Worm (Caenorhabditis elegans) whole organism, L4/young adult: Measurements from ENCODE around the gene Y44A6C.1.
A peak's percentile ranks its signal among the peaks of the same experiment; 100 is the strongest.

Experiments used
- W03F9.2 ChIP-seq: fragments of 150-350 bp; optimal IDR thresholded peaks from 2 replicates; lab custom pipeline; 2014; ENCODE audit warnings: missing biosample characterization, missing genetic modification characterization
- dao-5 ChIP-seq: sonication (generic microtip); optimal IDR thresholded peaks from 2 replicates; lab custom pipeline; 2016; ENCODE audit warnings: missing genotype, missing genetic modification characterization, moderate library complexity, missing compliant biosample characterization
- him-1 ChIP-seq: sonication (generic microtip); optimal IDR thresholded peaks from 2 replicates; lab custom pipeline; 2016; ENCODE audit warnings: missing genotype, missing genetic modification reagents, missing genetic modification characterization, missing compliant biosample characterization

Y44A6C.1 gene

ce11 chrV:20703998-20704572 lies 9.6 kb upstream of the Y44A6C.1 start, which contains the start of the genes F53F8.5 and F53F8.6:
Gene F53F8.5 (minus strand): TSS chrV:20704049.
Gene F53F8.6 (plus strand): TSS chrV:20704227.
- TF ChIP-seq W03F9.2 (tag; lab: Kevin White, UChicago): no peak
- TF ChIP-seq dao-5 (tag; lab: Kevin White, UChicago): no peak
- no peak for TF ChIP-seq him-1 (tag; lab: Kevin White, UChicago)

ce11 chrV:20710156-20710555 lies 3.6 kb upstream of the Y44A6C.1 start:
- no peak for TF ChIP-seq W03F9.2 (tag; lab: Kevin White, UChicago)
- TF ChIP-seq dao-5 (tag; lab: Kevin White, UChicago): no peak
- no peak for TF ChIP-seq him-1 (tag; lab: Kevin White, UChicago)

ce11 chrV:20710642-20711041 lies 3.1 kb upstream of the Y44A6C.1 start:
- TF ChIP-seq him-1 (tag; lab: Kevin White, UChicago): no peak
- no peak for TF ChIP-seq W03F9.2 (tag; lab: Kevin White, UChicago)
- TF ChIP-seq dao-5 (tag; lab: Kevin White, UChicago): no peak

- TF ChIP-seq him-1 (tag; lab: Kevin White, UChicago) (no peak), dao-5 (tag; lab: Kevin White, UChicago) (no peak), W03F9.2 (tag; lab: Kevin White, UChicago) (no peak)
Measured at ce11 chrV:20711733-20712132, 2.0 kb upstream of the Y44A6C.1 start.

- TF ChIP-seq W03F9.2 (tag; lab: Kevin White, UChicago): no peak
- no peak for TF ChIP-seq him-1 (tag; lab: Kevin White, UChicago)
- TF ChIP-seq dao-5 (tag; lab: Kevin White, UChicago): no peak
Measured at ce11 chrV:20712318-20712993, 1.3 kb upstream of the Y44A6C.1 start.

ce11 chrV:20712994-20713326 lies 760 bp upstream of the Y44A6C.1 start:
- TF ChIP-seq dao-5 (tag; lab: Kevin White, UChicago) (no peak), W03F9.2 (tag; lab: Kevin White, UChicago) (peak; percentile 6)

- TF ChIP-seq W03F9.2 (tag; lab: Kevin White, UChicago): no peak
- TF ChIP-seq dao-5 (tag; lab: Kevin White, UChicago): no peak
- TF ChIP-seq him-1 (tag; lab: Kevin White, UChicago): no peak
Measured at ce11 chrV:20714503-20714902, 783 bp downstream of the Y44A6C.1 start.

- TF ChIP-seq dao-5 (tag; lab: Kevin White, UChicago): no peak
- TF ChIP-seq W03F9.2 (tag; lab: Kevin White, UChicago): no peak
- no peak for TF ChIP-seq him-1 (tag; lab: Kevin White, UChicago)
Measured at ce11 chrV:20716267-20716666, 2.5 kb downstream of the Y44A6C.1 start.

ce11 chrV:20716830-20717441 lies 3.2 kb downstream of the Y44A6C.1 start:
- TF ChIP-seq W03F9.2 (tag; lab: Kevin White, UChicago) (no peak), him-1 (tag; lab: Kevin White, UChicago) (no peak), dao-5 (tag; lab: Kevin White, UChicago) (no peak)

ce11 chrV:20721934-20722333 lies 8.2 kb downstream of the Y44A6C.1 start, which contains the start of gene Y44A6C.2:
Gene Y44A6C.2 (plus strand): TSS chrV:20722234.
- TF ChIP-seq him-1 (tag; lab: Kevin White, UChicago) (no peak), dao-5 (tag; lab: Kevin White, UChicago) (no peak), W03F9.2 (tag; lab: Kevin White, UChicago) (no peak)

- TF ChIP-seq him-1 (tag; lab: Kevin White, UChicago) (no peak), dao-5 (tag; lab: Kevin White, UChicago) (no peak), W03F9.2 (tag; lab: Kevin White, UChicago) (no peak)
Measured at ce11 chrV:20722447-20722846, 8.7 kb downstream of the Y44A6C.1 start.

ce11 chrV:20727458-20727857 lies 13.7 kb downstream of the Y44A6C.1 start:
- TF ChIP-seq dao-5 (tag; lab: Kevin White, UChicago): no peak
- TF ChIP-seq W03F9.2 (tag; lab: Kevin White, UChicago): no peak
- TF ChIP-seq him-1 (tag; lab: Kevin White, UChicago): no peak

ce11 chrV:20728763-20729350 lies 15.1 kb downstream of the Y44A6C.1 start, which contains the start of gene ipla-3:
Gene ipla-3 (minus strand): TSS chrV:20729272.
- TF ChIP-seq him-1 (tag; lab: Kevin White, UChicago) (no peak), dao-5 (tag; lab: Kevin White, UChicago) (no peak), W03F9.2 (tag; lab: Kevin White, UChicago) (peak; percentile 44)
